Fruit fly (Drosophila melanogaster) whole organism, embryonic: Measurements from ENCODE around the gene MED19.

Experiments used
- Bgb ChIP-seq: fragments of 200-800 bp; sonication (Bioruptor generic); IDR thresholded peaks from 2 replicates; pipeline ENCODE4 v1.3.6; 2022; ENCODE audit warnings: missing biosample characterization, missing genetic modification characterization; ENCODE audit not compliant: partially characterized antibody
- CG10147 ChIP-seq: fragments of 200-800 bp; sonication (Bioruptor generic); optimal IDR thresholded peaks from 2 replicates; lab custom pipeline; 2019; ENCODE audit warnings: missing biosample characterization, mild to moderate bottlenecking, missing genetic modification characterization, moderate library complexity
- CG10274 ChIP-seq: fragments of 200-800 bp; sonication (Bioruptor generic); optimal IDR thresholded peaks from 3 replicates; lab custom pipeline; 2017; ENCODE audit warnings: missing biosample characterization, mild to moderate bottlenecking, missing genetic modification characterization
- CG11085 ChIP-seq: fragments of 200-800 bp; sonication (Bioruptor generic); IDR thresholded peaks from 2 replicates; pipeline ENCODE4 v1.3.6; 2022; ENCODE audit warnings: missing biosample characterization, missing genetic modification characterization
- CG11695 ChIP-seq: fragments of 200-800 bp; sonication (Bioruptor generic); IDR thresholded peaks from 3 replicates; pipeline ENCODE4 v1.3.6; 2022; ENCODE audit warnings: missing biosample characterization, missing genetic modification characterization
- CG11696 ChIP-seq: fragments of 200-800 bp; sonication (Bioruptor generic); IDR thresholded peaks from 2 replicates; pipeline ENCODE4 v1.3.6; 2022; ENCODE audit warnings: missing biosample characterization, missing genetic modification characterization
- CG1233 ChIP-seq: fragments of 200-800 bp; sonication (Bioruptor generic); optimal IDR thresholded peaks from 4 replicates; lab custom pipeline; 2018; ENCODE audit warnings: missing biosample characterization, mild to moderate bottlenecking, missing genetic modification characterization
- CG13123 ChIP-seq: fragments of 200-800 bp; sonication (Bioruptor generic); optimal IDR thresholded peaks from 2 replicates; lab custom pipeline; 2016; ENCODE audit warnings: missing biosample characterization, missing genetic modification characterization
- CG14014 ChIP-seq: fragments of 200-800 bp; sonication (Bioruptor generic); IDR thresholded peaks from 2 replicates; pipeline ENCODE4 v1.3.6; 2022; ENCODE audit warnings: missing biosample characterization, missing genetic modification characterization
- CG15073 ChIP-seq: fragments of 200-800 bp; sonication (Bioruptor generic); optimal IDR thresholded peaks from 2 replicates; lab custom pipeline; 2016; ENCODE audit warnings: missing biosample characterization, missing genetic modification characterization
- CG1792 ChIP-seq: fragments of 200-800 bp; sonication (Bioruptor generic); optimal IDR thresholded peaks from 2 replicates; lab custom pipeline; 2016; ENCODE audit warnings: missing biosample characterization, missing genetic modification characterization
- CG2120 ChIP-seq: fragments of 200-800 bp; sonication (Bioruptor generic); optimal IDR thresholded peaks from 3 replicates; lab custom pipeline; 2016; ENCODE audit warnings: missing biosample characterization, missing genetic modification characterization
- CG3163 ChIP-seq: fragments of 200-800 bp; sonication (Bioruptor generic); optimal IDR thresholded peaks from 3 replicates; lab custom pipeline; 2016; ENCODE audit warnings: missing biosample characterization, missing genetic modification characterization
- CG34376 ChIP-seq: fragments of 200-800 bp; sonication (Bioruptor generic); optimal IDR thresholded peaks from 2 replicates; lab custom pipeline; 2018; ENCODE audit warnings: missing biosample characterization, mild to moderate bottlenecking, missing genetic modification characterization
- CG4328 ChIP-seq: fragments of 200-800 bp; sonication (Bioruptor generic); optimal IDR thresholded peaks from 3 replicates; lab custom pipeline; 2017; ENCODE audit warnings: missing biosample characterization, missing genetic modification reagents, missing genetic modification characterization
- CG6813 ChIP-seq: fragments of 200-800 bp; sonication (Bioruptor generic); optimal IDR thresholded peaks from 2 replicates; lab custom pipeline; 2017; ENCODE audit warnings: missing biosample characterization, missing genetic modification characterization, mild to moderate bottlenecking, moderate library complexity, missing genetic modification reagents
- CG7357 ChIP-seq: fragments of 200-800 bp; sonication (Bioruptor generic); IDR thresholded peaks from 3 replicates; pipeline ENCODE4 v1.3.6; 2022; ENCODE audit warnings: missing biosample characterization, missing genetic modification characterization
- CG7556 ChIP-seq: fragments of 200-800 bp; sonication (Bioruptor generic); optimal IDR thresholded peaks from 2 replicates; lab custom pipeline; 2017; ENCODE audit warnings: missing biosample characterization, mild to moderate bottlenecking, missing genetic modification characterization
- CG7745 ChIP-seq: fragments of 200-800 bp; sonication (Bioruptor generic); optimal IDR thresholded peaks from 2 replicates; lab custom pipeline; 2018; ENCODE audit warnings: missing biosample characterization, mild to moderate bottlenecking, missing genetic modification characterization, moderate library complexity
- CG7963 ChIP-seq: fragments of 200-800 bp; sonication (Bioruptor generic); IDR thresholded peaks from 3 replicates; pipeline ENCODE4 v1.3.6; 2022; ENCODE audit warnings: missing biosample characterization, missing genetic modification characterization; ENCODE audit not compliant: partially characterized antibody
- CG8478 ChIP-seq: fragments of >200 bp; optimal IDR thresholded peaks from 2 replicates; lab custom pipeline; 2018
- Camta ChIP-seq: fragments of 200-800 bp; sonication (Bioruptor generic); optimal IDR thresholded peaks from 2 replicates; lab custom pipeline; 2016; ENCODE audit warnings: missing biosample characterization, missing genetic modification characterization
- D19A ChIP-seq: fragments of 200-800 bp; optimal IDR thresholded peaks from 3 replicates; lab custom pipeline; 2019; ENCODE audit warnings: missing biosample characterization, mild to moderate bottlenecking, missing genetic modification characterization, moderate library complexity
- D19B ChIP-seq: fragments of 200-800 bp; sonication (Bioruptor generic); optimal IDR thresholded peaks from 2 replicates; lab custom pipeline; 2017; ENCODE audit warnings: missing biosample characterization, mild to moderate bottlenecking, missing genetic modification characterization
- Deaf1 ChIP-seq: fragments of 200-800 bp; optimal IDR thresholded peaks from 3 replicates; lab custom pipeline; 2019; ENCODE audit warnings: missing biosample characterization, mild to moderate bottlenecking, missing genetic modification characterization, moderate library complexity
- Fer2 ChIP-seq: fragments of 200-800 bp; sonication (Bioruptor generic); optimal IDR thresholded peaks from 2 replicates; lab custom pipeline; 2018; ENCODE audit warnings: missing biosample characterization, mild to moderate bottlenecking, missing genetic modification characterization, moderate library complexity
- Max ChIP-seq: fragments of 200-800 bp; sonication (Bioruptor generic); optimal IDR thresholded peaks from 2 replicates; lab custom pipeline; 2016; ENCODE audit warnings: missing biosample characterization, mild to moderate bottlenecking, missing genetic modification characterization
- Med ChIP-seq: fragments of 200-800 bp; sonication (Bioruptor generic); peaks from one replicate; lab custom pipeline; 2016; ENCODE audit warnings: missing biosample characterization, missing genetic modification characterization, mild to moderate bottlenecking, inconsistent platforms, moderate library complexity
- Mes4 ChIP-seq: fragments of 200-800 bp; sonication (Bioruptor generic); optimal IDR thresholded peaks from 2 replicates; lab custom pipeline; 2016; ENCODE audit warnings: missing biosample characterization, missing genetic modification characterization
- Poxn ChIP-seq: fragments of 200-800 bp; sonication (Bioruptor generic); IDR thresholded peaks from 2 replicates; pipeline ENCODE4 v1.3.6; 2022; ENCODE audit warnings: missing biosample characterization, missing genetic modification characterization
- Sox100B ChIP-seq: fragments of 200-800 bp; sonication (Bioruptor generic); optimal IDR thresholded peaks from 3 replicates; lab custom pipeline; 2018; ENCODE audit warnings: missing biosample characterization, mild to moderate bottlenecking, missing genetic modification characterization
- Stat92E ChIP-seq, 3 experiments: fragments of >200 bp in 2 of 3; fragments of 200-800 bp in 1 of 3; sonication (Bioruptor generic) in 1 of 3; optimal IDR thresholded peaks; 2 replicates each; lab custom pipeline; 2017 to 2019; ENCODE audit warnings: missing biosample characterization in 3 of 3, missing genetic modification characterization in 3 of 3, mild to moderate bottlenecking in 1 of 3, moderate library complexity in 1 of 3
- TFAM ChIP-seq: fragments of 200-800 bp; sonication (Bioruptor generic); optimal IDR thresholded peaks from 2 replicates; lab custom pipeline; 2017; ENCODE audit warnings: missing biosample characterization, missing genetic modification characterization, inconsistent platforms
- ap ChIP-seq: fragments of 200-800 bp; sonication (Bioruptor generic); IDR thresholded peaks from 2 replicates; pipeline ENCODE4 v1.3.6; 2022; ENCODE audit warnings: missing biosample characterization, missing genetic modification characterization
- ase ChIP-seq: fragments of 200-800 bp; sonication (Bioruptor generic); IDR thresholded peaks from 3 replicates; pipeline ENCODE4 v1.3.6; 2022; ENCODE audit warnings: missing biosample characterization, missing genetic modification characterization
- ato ChIP-seq: fragments of 200-800 bp; sonication (Bioruptor generic); IDR thresholded peaks from 2 replicates; pipeline ENCODE4 v1.3.6; 2022; ENCODE audit warnings: missing biosample characterization, missing genetic modification characterization; ENCODE audit not compliant: partially characterized antibody
- chinmo ChIP-seq: fragments of 200-800 bp; sonication (Bioruptor generic); IDR thresholded peaks from 4 replicates; pipeline ENCODE4 v1.3.6; 2022; ENCODE audit warnings: missing biosample characterization, missing genetic modification characterization; ENCODE audit not compliant: partially characterized antibody
- fd64A ChIP-seq: fragments of 200-800 bp; sonication (Bioruptor generic); optimal IDR thresholded peaks from 3 replicates; lab custom pipeline; 2018; ENCODE audit warnings: missing biosample characterization, mild to moderate bottlenecking, missing genetic modification characterization
- gfzf ChIP-seq: fragments of 200-800 bp; sonication (Bioruptor generic); optimal IDR thresholded peaks from 2 replicates; lab custom pipeline; 2016; ENCODE audit warnings: missing biosample characterization, mild to moderate bottlenecking, missing genetic modification characterization, moderate library complexity
- gro ChIP-seq: fragments of 200-800 bp; sonication (Bioruptor generic); optimal IDR thresholded peaks from 2 replicates; lab custom pipeline; 2016; ENCODE audit warnings: missing biosample characterization, missing genetic modification characterization
- lilli ChIP-seq: fragments of 200-800 bp; sonication (Bioruptor generic); optimal IDR thresholded peaks from 3 replicates; lab custom pipeline; 2016; ENCODE audit warnings: missing biosample characterization, missing genetic modification characterization
- lov ChIP-seq, 2 experiments: fragments of 200-800 bp in 1 of 2; fragments of >200 bp in 1 of 2; sonication (Bioruptor generic) in 1 of 2; IDR thresholded peaks in 1 of 2; optimal IDR thresholded peaks in 1 of 2; 2 replicates in 1 of 2; 3 replicates in 1 of 2; pipeline versions ENCODE4 v1.3.6 to Lab custom; 2017 to 2022; ENCODE audit warnings: missing biosample characterization in 1 of 2, missing genetic modification characterization in 1 of 2
- pb ChIP-seq: fragments of 200-800 bp; sonication (Bioruptor generic); optimal IDR thresholded peaks from 3 replicates; lab custom pipeline; 2016; ENCODE audit warnings: missing biosample characterization, missing genetic modification characterization
- pnt ChIP-seq: fragments of 200-800 bp; sonication (Bioruptor generic); optimal IDR thresholded peaks from 3 replicates; lab custom pipeline; 2016; ENCODE audit warnings: missing biosample characterization, missing genetic modification characterization
- row ChIP-seq: fragments of 200-800 bp; sonication (Bioruptor generic); IDR thresholded peaks from 3 replicates; pipeline ENCODE4 v1.3.6; 2022; ENCODE audit warnings: missing biosample characterization, missing genetic modification characterization
- salm ChIP-seq: fragments of 200-800 bp; sonication (Bioruptor generic); optimal IDR thresholded peaks from 2 replicates; lab custom pipeline; 2018; ENCODE audit warnings: missing biosample characterization, mild to moderate bottlenecking, missing genetic modification characterization
- sens ChIP-seq: fragments of 200-800 bp; sonication (Bioruptor generic); peaks from one replicate; lab custom pipeline; 2016; ENCODE audit warnings: missing biosample characterization, missing genetic modification characterization
- tna ChIP-seq: fragments of 200-800 bp; sonication (Bioruptor generic); IDR thresholded peaks from 2 replicates; pipeline ENCODE4 v1.3.6; 2022; ENCODE audit warnings: missing biosample characterization, missing genetic modification characterization; ENCODE audit not compliant: partially characterized antibody
- trem ChIP-seq: fragments of 200-800 bp; optimal IDR thresholded peaks from 3 replicates; lab custom pipeline; 2019; ENCODE audit warnings: missing biosample characterization, mild to moderate bottlenecking, missing genetic modification characterization, moderate library complexity
- ttk ChIP-seq: fragments of 200-800 bp; sonication (Bioruptor generic); IDR thresholded peaks from 2 replicates; pipeline ENCODE4 v2.1.2; 2022; ENCODE audit warnings: missing biosample characterization, missing genetic modification characterization
- vvl ChIP-seq: fragments of 200-800 bp; sonication (Bioruptor generic); IDR thresholded peaks from 2 replicates; pipeline ENCODE4 v1.3.6; 2022; ENCODE audit warnings: missing biosample characterization, missing genetic modification characterization

The MED19 gene

DNA sequence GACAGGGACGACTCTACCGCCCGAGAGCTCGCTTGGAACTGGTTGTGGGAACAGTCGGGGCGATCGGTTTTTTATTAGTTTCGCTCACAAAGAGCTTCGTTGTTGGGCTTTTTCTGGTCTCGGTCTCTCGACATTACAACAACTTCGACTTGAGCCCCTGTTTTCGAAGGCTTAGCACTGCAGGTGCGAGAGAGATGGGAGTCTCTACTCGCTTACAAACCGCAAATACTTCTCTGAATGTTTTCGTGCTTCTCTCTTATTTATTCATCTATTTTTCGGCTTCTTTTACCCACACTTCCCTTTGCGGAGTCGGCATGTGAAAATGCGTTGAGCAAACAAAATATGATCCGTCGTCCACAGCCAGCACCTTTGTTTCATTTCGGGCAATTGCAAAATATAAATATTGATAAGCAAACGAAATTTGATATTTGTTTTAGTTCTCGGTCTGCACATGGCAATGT, 49.5 kb upstream of the MED19 start, which contains the start of gene Tsp74F (continued):
- no peak for TF ChIP-seq Camta
- peak; percentile 1 for TF ChIP-seq CG34376 (GFP tag; lab: Kevin White, UChicago)
- TF ChIP-seq CG7963 (GFP tag; lab: Robert Waterston, UW): no peak
- no peak for TF ChIP-seq CG10147
- no peak for TF ChIP-seq ttk
- TF ChIP-seq Mes4 (GFP tag; lab: Kevin White, UChicago): no peak
- TF ChIP-seq CG2120 (GFP tag; lab: Kevin White, UChicago): no peak
- TF ChIP-seq pb (GFP tag; lab: Kevin White, UChicago): no peak
- peak; percentile 39 for TF ChIP-seq CG6813 (GFP tag; lab: Kevin White, UChicago)
- no peak for TF ChIP-seq D19A (tag; lab: Kevin White, UChicago)
- no peak for TF ChIP-seq gro (GFP tag; lab: Kevin White, UChicago)
- no peak for TF ChIP-seq D19B
- TF ChIP-seq CG15073 (GFP tag; lab: Kevin White, UChicago): no peak
- TF ChIP-seq ap (GFP tag; lab: Robert Waterston, UW): no peak
- no peak for TF ChIP-seq TFAM (GFP tag; lab: Kevin White, UChicago)
- no peak for TF ChIP-seq CG8478 (lab: Kevin White, UChicago)
- TF ChIP-seq CG7357 (GFP tag; lab: Robert Waterston, UW): no peak
- TF ChIP-seq Max (GFP tag; lab: Kevin White, UChicago): no peak
- peak; percentile 90; the same call in 3 of the 4 replicates for TF ChIP-seq chinmo (GFP tag; lab: Robert Waterston, UW)
- TF ChIP-seq CG4328 (GFP tag; lab: Kevin White, UChicago): no peak
- peak; percentile 21 for TF ChIP-seq Sox100B (GFP tag; lab: Kevin White, UChicago)
- TF ChIP-seq Stat92E (GFP tag; optimal IDR thresholded peaks at IDR 0.05; lab: Kevin White, UChicago): no peak
- TF ChIP-seq CG7556 (GFP tag; lab: Kevin White, UChicago): no peak
- 0 out of 3 replicates have a peak, but pooled peaks have one; percentile 16 for TF ChIP-seq CG11695 (GFP tag; lab: Robert Waterston, UW)
- no peak for TF ChIP-seq pnt (GFP tag; lab: Kevin White, UChicago)
- no peak for TF ChIP-seq trem (tag; lab: Kevin White, UChicago)
- peak; percentile 3 for TF ChIP-seq CG1233 (GFP tag; lab: Kevin White, UChicago)
- no peak for TF ChIP-seq CG10274 (GFP tag; lab: Kevin White, UChicago)
- TF ChIP-seq CG3163 (GFP tag; lab: Kevin White, UChicago): peak; percentile 41
- TF ChIP-seq CG11696 (GFP tag; lab: Robert Waterston, UW): no peak
- peak; percentile 84 for TF ChIP-seq Deaf1 (tag; lab: Kevin White, UChicago)
- peak; percentile 76 for TF ChIP-seq Med (GFP tag; lab: Kevin White, UChicago)
- TF ChIP-seq salm (tag; lab: Kevin White, UChicago): peak; percentile 16
- TF ChIP-seq ato (GFP tag; lab: Robert Waterston, UW): no peak
- 0 out of 2 replicates have a peak, but pooled peaks have one; percentile 54 for TF ChIP-seq vvl (GFP tag; lab: Robert Waterston, UW)
- no peak for TF ChIP-seq lilli (GFP tag; lab: Kevin White, UChicago)
- no peak for TF ChIP-seq ase
- no peak for TF ChIP-seq Fer2
- no peak for TF ChIP-seq CG11085
- no peak for TF ChIP-seq tna (GFP tag; lab: Robert Waterston, UW)
- TF ChIP-seq CG14014 (GFP tag; lab: Robert Waterston, UW): no peak
- peak; percentile 76 for TF ChIP-seq sens (GFP tag; lab: Kevin White, UChicago)
- no peak for TF ChIP-seq row (GFP tag; lab: Robert Waterston, UW)
- 0 out of 2 replicates have a peak, but pooled peaks have one; percentile 19 for TF ChIP-seq Bgb (GFP tag; lab: Robert Waterston, UW)
- no peak for TF ChIP-seq lov (optimal IDR thresholded peaks at IDR 0.05; lab: Kevin White, UChicago)
- no peak for TF ChIP-seq lov (GFP tag; IDR thresholded peaks at IDR 0.05; lab: Robert Waterston, UW)
- no peak for TF ChIP-seq CG13123
- TF ChIP-seq fd64A (GFP tag; lab: Kevin White, UChicago): peak; percentile 34
- TF ChIP-seq CG1792 (GFP tag; lab: Kevin White, UChicago): no peak
- no peak for TF ChIP-seq gfzf
- no peak for TF ChIP-seq Poxn
- no peak for TF ChIP-seq CG7745
